Worm (Caenorhabditis elegans) whole organism, L4 larva: ENCODE results near the gene F41G3.10.

Experiments used
- ZK546.5 ChIP-seq, 2 experiments: sonication (generic microtip); optimal IDR thresholded peaks; 2 replicates each; lab custom pipeline; 2017; ENCODE audit warnings: missing biosample characterization in 2 of 2, missing genetic modification characterization in 2 of 2
- ceh-44 ChIP-seq: fragments of 200-800 bp; sonication (Bioruptor generic); IDR thresholded peaks from 2 replicates; pipeline ENCODE4 v1.3.6; 2022; ENCODE audit warnings: missing genetic modification reagents, missing genetic modification characterization, missing compliant biosample characterization
- ceh-82 ChIP-seq: sonication (generic microtip); optimal IDR thresholded peaks from 2 replicates; lab custom pipeline; 2017; ENCODE audit warnings: missing biosample characterization, missing genetic modification characterization
- dpl-1 ChIP-seq: fragments of 150-350 bp; optimal IDR thresholded peaks from 2 replicates; lab custom pipeline; 2014; ENCODE audit warnings: missing biosample characterization, missing genetic modification reagents, missing genetic modification characterization
- lin-13 ChIP-seq: fragments of 150-350 bp; optimal IDR thresholded peaks from 2 replicates; lab custom pipeline; 2014; ENCODE audit warnings: missing biosample characterization, missing genetic modification reagents, missing genetic modification characterization
- pqm-1 ChIP-seq: sonication (generic microtip); optimal IDR thresholded peaks from 2 replicates; lab custom pipeline; 2017; ENCODE audit warnings: missing biosample characterization, missing genetic modification characterization
- unc-130 ChIP-seq: sonication (generic microtip); optimal IDR thresholded peaks from 2 replicates; lab custom pipeline; 2016; ENCODE audit warnings: missing genetic modification reagents, missing genetic modification characterization, missing compliant biosample characterization
- unc-62 ChIP-seq, 3 experiments: fragments of 150-350 bp in 1 of 3; sonication (generic microtip); optimal IDR thresholded peaks in 2 of 3; peaks in 1 of 3; 1 replicate in 1 of 3; 2 replicates in 2 of 3; lab custom pipeline; 2014 to 2017; ENCODE audit warnings: missing biosample characterization in 3 of 3, missing genetic modification characterization in 3 of 3, missing genetic modification reagents in 3 of 3, missing genotype in 1 of 3
- zfp-2 ChIP-seq: sonication (generic microtip); optimal IDR thresholded peaks from 2 replicates; lab custom pipeline; 2016; ENCODE audit warnings: mild to moderate bottlenecking, missing genetic modification characterization, missing compliant biosample characterization
- ztf-11 ChIP-seq: fragments of 150-350 bp; optimal IDR thresholded peaks from 2 replicates; lab custom pipeline; 2014; ENCODE audit warnings: missing biosample characterization, missing genetic modification characterization

ce11 chrII:6736604-6737003, 12.7 kb downstream of the F41G3.10 start, which contains the start of gene T14B4.1:
- no peak for TF ChIP-seq ceh-44 (GFP tag; lab: Robert Waterston, UW)
- no peak for TF ChIP-seq ZK546.5 (tag; optimal IDR thresholded peaks at IDR 0.05; lab: Kevin White, UChicago)
- TF ChIP-seq dpl-1: no peak
- TF ChIP-seq pqm-1 (tag; lab: Kevin White, UChicago): no peak
- TF ChIP-seq unc-130: no peak
- TF ChIP-seq unc-62 (GFP tag; optimal IDR thresholded peaks at IDR 0.05 in 1 of 2; lab: Kevin White, UChicago): no peak
- TF ChIP-seq unc-62 (tag; optimal IDR thresholded peaks at IDR 0.05; lab: Kevin White, UChicago): no peak
- TF ChIP-seq zfp-2 (tag; lab: Kevin White, UChicago): no peak
- no peak for TF ChIP-seq ztf-11 (tag; lab: Kevin White, UChicago)
- TF ChIP-seq lin-13 (GFP tag; lab: Kevin White, UChicago): no peak
- TF ChIP-seq ceh-82 (tag; lab: Kevin White, UChicago): no peak
